Fruit fly (Drosophila melanogaster): ENCODE data around the gene CG43391.

CG43391 gene

dm6 chr3L:11540330-11540702, 40.5 kb downstream of the CG43391 start (continued):
- TF ChIP-seq CG12155 (GFP tag; optimal IDR thresholded peaks at IDR 0.05) (no peak), TFAM (GFP tag; optimal IDR thresholded peaks at IDR 0.05) (no peak), Gsc (GFP tag; IDR thresholded peaks at IDR 0.05) (no peak), zfh2 (GFP tag; optimal IDR thresholded peaks at IDR 0.05) (no peak), CG1233 (GFP tag; optimal IDR thresholded peaks at IDR 0.05) (peak; percentile 30), CG12299 (tag; optimal IDR thresholded peaks at IDR 0.05) (peak; percentile 11), vfl (GFP tag; optimal IDR thresholded peaks at IDR 0.05) (no peak), HLH3B (GFP tag; IDR thresholded peaks at IDR 0.05) (no peak), CG1602 (GFP tag; optimal IDR thresholded peaks at IDR 0.05) (no peak), CG1647 (GFP tag; optimal IDR thresholded peaks at IDR 0.05) (no peak), CG12104 (GFP tag; optimal IDR thresholded peaks at IDR 0.05) (no peak), tx (GFP tag; optimal IDR thresholded peaks at IDR 0.05) (no peak), ato (GFP tag; IDR thresholded peaks at IDR 0.05; ENCODE audit: partially characterized antibody) (no peak), CG6683 (GFP tag; optimal IDR thresholded peaks at IDR 0.05) (peak; percentile 22), otp (GFP tag; IDR thresholded peaks at IDR 0.05) (no peak), CG14965 (GFP tag; optimal IDR thresholded peaks at IDR 0.05; ENCODE audit: borderline replicate concordance) (no peak), CG11723 (GFP tag; optimal IDR thresholded peaks at IDR 0.05) (peak; percentile 44), CG33557 (GFP tag; optimal IDR thresholded peaks at IDR 0.05) (peak; percentile 64), Deaf1 (tag; optimal IDR thresholded peaks at IDR 0.05) (no peak), CG10366 (GFP tag; IDR thresholded peaks at IDR 0.05) (no peak), Meics (GFP tag; optimal IDR thresholded peaks at IDR 0.05) (peak; percentile 31), klu (GFP tag; IDR thresholded peaks at IDR 0.05) (no peak), trh (GFP tag; optimal IDR thresholded peaks at IDR 0.05) (no peak), CG7271 (tag; optimal IDR thresholded peaks at IDR 0.05) (no peak), CG11085 (GFP tag; IDR thresholded peaks at IDR 0.05) (no peak), eve (GFP tag; optimal IDR thresholded peaks at IDR 0.05) (peak in 1 of 2 experiments; percentile 16), CG2678 (tag; optimal IDR thresholded peaks at IDR 0.05) (peak; percentile 44), CG13296 (GFP tag; optimal IDR thresholded peaks at IDR 0.05) (peak; percentile 55), CG17568 (GFP tag; optimal IDR thresholded peaks at IDR 0.05) (peak; percentile 75), CG1832 (GFP tag; optimal IDR thresholded peaks at IDR 0.05) (no peak), MBD-R2 (GFP tag; IDR thresholded peaks at IDR 0.05) (no peak), Dad (GFP tag; optimal IDR thresholded peaks at IDR 0.05) (no peak), vvl (GFP tag; IDR thresholded peaks at IDR 0.05) (no peak), pros (GFP tag; optimal IDR thresholded peaks at IDR 0.05) (no peak), Mes4 (GFP tag; optimal IDR thresholded peaks at IDR 0.05) (peak; percentile 24), Hsf (GFP tag; optimal IDR thresholded peaks at IDR 0.05) (no peak), CG3847 (GFP tag; IDR thresholded peaks at IDR 0.05) (no peak), dm (GFP tag; optimal IDR thresholded peaks at IDR 0.05) (no peak), Xrp1 (GFP tag; IDR thresholded peaks at IDR 0.05) (peak; percentile 54; the same call in 1 of the 2 replicates), ab (GFP tag; optimal IDR thresholded peaks at IDR 0.05) (no peak), toy (GFP tag; IDR thresholded peaks at IDR 0.05) (no peak), CG34422 (GFP tag; IDR thresholded peaks at IDR 0.05) (no peak), bowl (GFP tag; IDR thresholded peaks at IDR 0.05) (no peak), slbo (GFP tag; IDR thresholded peaks at IDR 0.05) (no peak), al (GFP tag; IDR thresholded peaks at IDR 0.05) (no peak), ranshi (GFP tag; IDR thresholded peaks at IDR 0.05) (peak; percentile 16; the same call in 1 of the 2 replicates), Jarid2 (GFP tag; optimal IDR thresholded peaks at IDR 0.05) (peak; percentile 3), Hr3 (GFP tag; optimal IDR thresholded peaks at IDR 0.05) (no peak), fd64A (GFP tag; optimal IDR thresholded peaks at IDR 0.05) (peak; percentile 60), Scr (GFP tag; IDR thresholded peaks at IDR 0.05; ENCODE audit: partially characterized antibody) (no peak), Pdp1 (GFP tag; optimal IDR thresholded peaks at IDR 0.05) (peak in 1 of 2 experiments; percentile 10), Oli (tag; optimal IDR thresholded peaks at IDR 0.05) (no peak), CG9215 (GFP tag; IDR thresholded peaks at IDR 0.05) (no peak)
